Worm (Caenorhabditis elegans) whole organism, young adult: ENCODE results near the gene ZK154.1.

Experiments used
- D2030.7 ChIP-seq: fragments of 200-800 bp; sonication (Bioruptor generic); IDR thresholded peaks from 2 replicates; pipeline ENCODE4 v1.3.6; 2022; ENCODE audit warnings: missing genetic modification reagents, missing genetic modification characterization, missing compliant biosample characterization
- F23B12.7 ChIP-seq: sonication (generic microtip); optimal IDR thresholded peaks from 2 replicates; lab custom pipeline; 2017; ENCODE audit warnings: missing genetic modification characterization, mild to moderate bottlenecking, missing compliant biosample characterization, antibody characterized with exemption, moderate library complexity; ENCODE audit not compliant: insufficient read depth
- F57A8.1 ChIP-seq: fragments of 200-800 bp; sonication (Bioruptor generic); optimal IDR thresholded peaks from 2 replicates; lab custom pipeline; 2018; ENCODE audit warnings: mild to moderate bottlenecking, missing genetic modification characterization, moderate library complexity, missing compliant biosample characterization
- K11D2.4 ChIP-seq: fragments of 200-800 bp; sonication (Bioruptor generic); IDR thresholded peaks from 2 replicates; pipeline ENCODE4 v1.3.6; 2022; ENCODE audit warnings: missing genetic modification reagents, missing genetic modification characterization, missing compliant biosample characterization
- Y53F4B.3 ChIP-seq: fragments of 200-800 bp; sonication (Bioruptor generic); IDR thresholded peaks from 2 replicates; pipeline ENCODE4 v1.3.6; 2022; ENCODE audit warnings: missing genetic modification reagents, missing genetic modification characterization, missing compliant biosample characterization
- Y53G8AR.9 ChIP-seq: fragments of 200-800 bp; sonication (Bioruptor generic); conservative IDR thresholded peaks from 2 replicates; pipeline ENCODE4 v1.3.6; 2022; ENCODE audit warnings: missing genetic modification reagents, missing genetic modification characterization, missing compliant biosample characterization
- akir-1 ChIP-seq: fragments of 200-800 bp; sonication (Bioruptor generic); optimal IDR thresholded peaks from 2 replicates; lab custom pipeline; 2018; ENCODE audit warnings: mild to moderate bottlenecking, missing genetic modification characterization, moderate library complexity, missing compliant biosample characterization
- ama-1 ChIP-seq, 3 experiments: fragments of 150-350 bp in 1 of 3; sonication (generic microtip) in 2 of 3; optimal IDR thresholded peaks; 2 replicates each; lab custom pipeline; 2014 to 2018; ENCODE audit warnings: missing biosample characterization in 2 of 3, missing genetic modification characterization in 2 of 3, missing genetic modification reagents in 2 of 3
- atf-7 ChIP-seq: sonication (generic microtip); optimal IDR thresholded peaks from 2 replicates; lab custom pipeline; 2017; ENCODE audit warnings: mild to moderate bottlenecking, missing genetic modification characterization, missing compliant biosample characterization
- attf-3 ChIP-seq: fragments of 200-800 bp; sonication (Bioruptor generic); conservative IDR thresholded peaks from 2 replicates; pipeline ENCODE4 v1.3.6; 2022; ENCODE audit warnings: missing genetic modification reagents, missing genetic modification characterization, missing compliant biosample characterization
- cebp-1 ChIP-seq, 2 experiments: fragments of 200-800 bp in 1 of 2; sonication (Bioruptor generic) in 1 of 2; sonication (generic microtip) in 1 of 2; IDR thresholded peaks in 1 of 2; optimal IDR thresholded peaks in 1 of 2; 2 replicates each; pipeline versions ENCODE4 v1.3.6 to Lab custom; 2017 to 2022; ENCODE audit warnings: missing compliant biosample characterization in 2 of 2, missing genetic modification characterization in 2 of 2, mild to moderate bottlenecking in 1 of 2, missing genetic modification reagents in 1 of 2, moderate library complexity in 1 of 2
- ceh-100 ChIP-seq: fragments of 200-800 bp; sonication (Bioruptor generic); IDR thresholded peaks from 2 replicates; pipeline ENCODE4 v1.3.6; 2022; ENCODE audit warnings: missing genetic modification reagents, missing genetic modification characterization, missing compliant biosample characterization
- ceh-40 ChIP-seq: fragments of 200-800 bp; sonication (Bioruptor generic); IDR thresholded peaks from 2 replicates; pipeline ENCODE4 v1.3.6; 2022; ENCODE audit warnings: missing genetic modification characterization, missing compliant biosample characterization
- chd-7 ChIP-seq: sonication (generic microtip); optimal IDR thresholded peaks from 2 replicates; lab custom pipeline; 2016; ENCODE audit warnings: mild to moderate bottlenecking, missing genetic modification characterization, moderate library complexity, missing compliant biosample characterization
- die-1 ChIP-seq: sonication (generic microtip); optimal IDR thresholded peaks from 2 replicates; lab custom pipeline; 2016; ENCODE audit warnings: missing genotype, mild to moderate bottlenecking, missing genetic modification characterization, missing compliant biosample characterization
- dpl-1 ChIP-seq: fragments of 150-350 bp; optimal IDR thresholded peaks from 2 replicates; lab custom pipeline; 2014; ENCODE audit warnings: missing biosample characterization, missing genetic modification reagents, missing genetic modification characterization
- egl-18 ChIP-seq: fragments of 200-800 bp; sonication (Bioruptor generic); IDR thresholded peaks from 2 replicates; pipeline ENCODE4 v1.3.6; 2022; ENCODE audit warnings: missing genetic modification reagents, missing genetic modification characterization, missing compliant biosample characterization
- egl-44 ChIP-seq: fragments of 200-800 bp; sonication (Bioruptor generic); IDR thresholded peaks from 2 replicates; pipeline ENCODE4 v1.3.6; 2022; ENCODE audit warnings: missing genetic modification reagents, missing genetic modification characterization, missing compliant biosample characterization
- egrh-3 ChIP-seq: fragments of 200-800 bp; sonication (Bioruptor generic); IDR thresholded peaks from 2 replicates; pipeline ENCODE4 v1.3.6; 2022; ENCODE audit warnings: missing genetic modification reagents, missing genetic modification characterization, missing compliant biosample characterization
- ets-4 ChIP-seq: fragments of 200-800 bp; sonication (Bioruptor generic); optimal IDR thresholded peaks from 2 replicates; lab custom pipeline; 2018; ENCODE audit warnings: mild to moderate bottlenecking, missing genetic modification characterization, missing compliant biosample characterization
- him-1 ChIP-seq: sonication (generic microtip); optimal IDR thresholded peaks from 2 replicates; lab custom pipeline; 2016; ENCODE audit warnings: missing genotype, missing genetic modification reagents, missing genetic modification characterization, missing compliant biosample characterization
- hmg-20 ChIP-seq: fragments of 200-800 bp; sonication (Bioruptor generic); IDR thresholded peaks from 2 replicates; pipeline ENCODE4 v1.3.6; 2022; ENCODE audit warnings: missing genetic modification reagents, missing genetic modification characterization, missing compliant biosample characterization
- lin-26 ChIP-seq: fragments of 200-800 bp; sonication (Bioruptor generic); IDR thresholded peaks from 2 replicates; pipeline ENCODE4 v1.3.6; 2022; ENCODE audit warnings: missing genetic modification reagents, missing genetic modification characterization, missing compliant biosample characterization
- lsl-1 ChIP-seq: fragments of 200-800 bp; sonication (Bioruptor generic); optimal IDR thresholded peaks from 2 replicates; lab custom pipeline; 2018; ENCODE audit warnings: mild to moderate bottlenecking, missing genetic modification characterization, moderate library complexity, missing compliant biosample characterization
- madf-3 ChIP-seq: fragments of 200-800 bp; sonication (Bioruptor generic); IDR thresholded peaks from 2 replicates; pipeline ENCODE4 v1.3.6; 2022; ENCODE audit warnings: missing genetic modification reagents, missing genetic modification characterization, missing compliant biosample characterization
- madf-6 ChIP-seq: fragments of 200-800 bp; sonication (Bioruptor generic); IDR thresholded peaks from 2 replicates; pipeline ENCODE4 v1.3.6; 2022; ENCODE audit warnings: missing genetic modification reagents, missing genetic modification characterization, missing compliant biosample characterization
- mcd-1 ChIP-seq: fragments of 200-800 bp; sonication (Bioruptor generic); IDR thresholded peaks from 2 replicates; pipeline ENCODE4 v1.3.6; 2022; ENCODE audit warnings: missing genetic modification reagents, missing genetic modification characterization, missing compliant biosample characterization
- nhr-179 ChIP-seq: sonication (generic microtip); optimal IDR thresholded peaks from 2 replicates; lab custom pipeline; 2016; ENCODE audit warnings: mild to moderate bottlenecking, missing genetic modification characterization, missing compliant biosample characterization
- nhr-27 ChIP-seq: fragments of 200-800 bp; sonication (Bioruptor generic); optimal IDR thresholded peaks from 2 replicates; lab custom pipeline; 2018; ENCODE audit warnings: mild to moderate bottlenecking, missing genetic modification characterization, moderate library complexity, missing compliant biosample characterization
- nhr-90 ChIP-seq: sonication (generic microtip); optimal IDR thresholded peaks from 2 replicates; lab custom pipeline; 2016; ENCODE audit warnings: missing genotype, mild to moderate bottlenecking, missing genetic modification characterization, missing compliant biosample characterization
- repo-1 ChIP-seq: sonication (generic microtip); optimal IDR thresholded peaks from 2 replicates; lab custom pipeline; 2017; ENCODE audit warnings: mild to moderate bottlenecking, missing genetic modification characterization, missing compliant biosample characterization
- sea-2 ChIP-seq: fragments of 200-800 bp; sonication (Bioruptor generic); IDR thresholded peaks from 2 replicates; pipeline ENCODE4 v1.3.6; 2022; ENCODE audit warnings: missing genetic modification characterization, missing compliant biosample characterization
- snpc-1.3 ChIP-seq: sonication (generic microtip); optimal IDR thresholded peaks from 2 replicates; lab custom pipeline; 2017; ENCODE audit warnings: missing genetic modification characterization, mild to moderate bottlenecking, missing compliant biosample characterization, antibody characterized with exemption, moderate library complexity, missing genotype, missing genetic modification reagents; ENCODE audit not compliant: insufficient read depth
- snpc-3.4 ChIP-seq: sonication (generic microtip); optimal IDR thresholded peaks from 2 replicates; lab custom pipeline; 2017; ENCODE audit warnings: missing genetic modification characterization, mild to moderate bottlenecking, missing compliant biosample characterization, antibody characterized with exemption, moderate library complexity, missing genotype, missing genetic modification reagents
- snpc-4 ChIP-seq, 5 experiments: fragments of 150-350 bp in 1 of 5; sonication (generic microtip) in 4 of 5; optimal IDR thresholded peaks; 2 replicates each; lab custom pipeline; 2014 to 2018; ENCODE audit warnings: missing genetic modification characterization in 5 of 5, missing biosample characterization in 3 of 5, antibody characterized with exemption in 2 of 5, mild to moderate bottlenecking in 2 of 5, missing compliant biosample characterization in 2 of 5, missing genotype in 2 of 5, moderate library complexity in 2 of 5, missing genetic modification reagents in 1 of 5
- unc-62 ChIP-seq: fragments of 150-350 bp; optimal IDR thresholded peaks from 2 replicates; lab custom pipeline; 2014; ENCODE audit warnings: missing biosample characterization, missing genetic modification reagents, missing genetic modification characterization
- xnd-1 ChIP-seq: sonication (generic microtip); optimal IDR thresholded peaks from 2 replicates; lab custom pipeline; 2016; ENCODE audit warnings: missing genotype, missing genetic modification reagents, missing genetic modification characterization, missing compliant biosample characterization
- zfh-2 ChIP-seq: fragments of 200-800 bp; sonication (Bioruptor generic); conservative IDR thresholded peaks from 2 replicates; pipeline ENCODE4 v1.3.6; 2022; ENCODE audit warnings: missing genetic modification reagents, missing genetic modification characterization, missing compliant biosample characterization
- zim-3 ChIP-seq: sonication (generic microtip); optimal IDR thresholded peaks from 2 replicates; lab custom pipeline; 2017; ENCODE audit warnings: mild to moderate bottlenecking, missing genetic modification characterization, moderate library complexity, missing compliant biosample characterization
- ztf-18 ChIP-seq: sonication (generic microtip); optimal IDR thresholded peaks from 2 replicates; lab custom pipeline; 2016; ENCODE audit warnings: missing genotype, mild to moderate bottlenecking, missing genetic modification characterization, missing compliant biosample characterization

Gene ZK154.1

ce11 chrX:7739353-7739752 is 40.0 kb upstream of the ZK154.1 start, which contains the start of gene K09F5.1:
Gene K09F5.1, plus strand, starts transcription at chrX:7739653.
- no peak for TF ChIP-seq ceh-40 (GFP tag; lab: Robert Waterston, UW)
- TF ChIP-seq attf-3 (GFP tag; lab: Robert Waterston, UW) = no peak
- TF ChIP-seq nhr-179 (tag; lab: Kevin White, UChicago) = no peak
- TF ChIP-seq akir-1 (GFP tag; lab: Kevin White, UChicago) = no peak
- no peak for TF ChIP-seq ama-1 (optimal IDR thresholded peaks at IDR 0.05; lab: Kevin White, UChicago)
- no peak for TF ChIP-seq ama-1 (GFP tag; optimal IDR thresholded peaks at IDR 0.05; lab: Kevin White, UChicago)
- no peak for TF ChIP-seq repo-1 (tag; lab: Kevin White, UChicago)
- TF ChIP-seq him-1 (tag; lab: Kevin White, UChicago) = no peak
- TF ChIP-seq, all 124 proteins: peak for 0

- TF ChIP-seq ceh-100 (GFP tag; lab: Robert Waterston, UW) (no peak), lin-26 (no peak)
Measured at ce11 chrX:7743939-7744338, 35.4 kb upstream of the ZK154.1 start, which contains the start of gene ref-2. Gene ref-2, plus strand, starts transcription at chrX:7744239.

ce11 chrX:7745386-7745785 is 34.0 kb upstream of the ZK154.1 start:
- TF ChIP-seq snpc-3.4 (no peak), F23B12.7 (no peak), K11D2.4 (no peak), cebp-1 (GFP tag; IDR thresholded peaks at IDR 0.05; lab: Robert Waterston, UW) (no peak), cebp-1 (tag; optimal IDR thresholded peaks at IDR 0.05; lab: Kevin White, UChicago) (no peak), die-1 (no peak), dpl-1 (GFP tag; lab: Kevin White, UChicago) (no peak), Y53F4B.3 (GFP tag; lab: Robert Waterston, UW) (no peak), ets-4 (no peak), xnd-1 (tag; lab: Kevin White, UChicago) (no peak), atf-7 (tag; lab: Kevin White, UChicago) (no peak), snpc-1.3 (tag; lab: Kevin White, UChicago) (no peak), chd-7 (no peak), egl-44 (GFP tag; lab: Robert Waterston, UW) (no peak), sea-2 (no peak), unc-62 (GFP tag; lab: Kevin White, UChicago) (no peak)
- TF ChIP-seq, all 124 proteins: peak for 0

- TF ChIP-seq snpc-4 (GFP tag; optimal IDR thresholded peaks at IDR 0.05; lab: Kevin White, UChicago) (no peak), snpc-4 (tag; optimal IDR thresholded peaks at IDR 0.05; lab: Kevin White, UChicago) (no peak), nhr-27 (tag; lab: Kevin White, UChicago) (no peak), ceh-40 (GFP tag; lab: Robert Waterston, UW) (no peak), Y53G8AR.9 (no peak), mcd-1 (GFP tag; lab: Robert Waterston, UW) (no peak), unc-62 (GFP tag; lab: Kevin White, UChicago) (no peak), egl-18 (GFP tag; lab: Robert Waterston, UW) (no peak), nhr-90 (tag; lab: Kevin White, UChicago) (no peak), hmg-20 (GFP tag; lab: Robert Waterston, UW) (no peak), madf-3 (GFP tag; lab: Robert Waterston, UW) (no peak), egrh-3 (GFP tag; lab: Robert Waterston, UW) (no peak), F57A8.1 (GFP tag; lab: Kevin White, UChicago) (no peak), snpc-3.4 (no peak), him-1 (tag; lab: Kevin White, UChicago) (no peak), zim-3 (no peak), lsl-1 (GFP tag; lab: Kevin White, UChicago) (no peak), madf-6 (GFP tag; lab: Robert Waterston, UW) (no peak), zfh-2 (no peak), ztf-18 (tag; lab: Kevin White, UChicago) (no peak), D2030.7 (GFP tag; lab: Robert Waterston, UW) (no peak)
Measured at ce11 chrX:7750084-7750483, 29.3 kb upstream of the ZK154.1 start.
